Fruit fly (Drosophila melanogaster) whole organism, embryonic: Measurements from ENCODE around the gene Spec2.

Experiments
- Atf6 ChIP-seq: fragments of 200-800 bp; sonication (Bioruptor generic); IDR thresholded peaks from 2 replicates; pipeline ENCODE4 v1.3.6; 2022; ENCODE audit warnings: missing biosample characterization, missing genetic modification characterization
- CG10321 ChIP-seq: fragments of 200-800 bp; sonication (Bioruptor generic); IDR thresholded peaks from 2 replicates; pipeline ENCODE4 v1.3.6; 2022; ENCODE audit warnings: missing biosample characterization, missing genetic modification characterization
- CG11093 ChIP-seq: fragments of 200-800 bp; sonication (Bioruptor generic); IDR thresholded peaks from 3 replicates; pipeline ENCODE4 v1.3.6; 2022; ENCODE audit warnings: missing biosample characterization, missing genetic modification characterization
- CG12155 ChIP-seq: fragments of 200-800 bp; sonication (Bioruptor generic); optimal IDR thresholded peaks from 3 replicates; lab custom pipeline; 2016; ENCODE audit warnings: missing biosample characterization, missing genetic modification characterization
- CG13296 ChIP-seq: fragments of 200-800 bp; sonication (Bioruptor generic); optimal IDR thresholded peaks from 3 replicates; lab custom pipeline; 2018; ENCODE audit warnings: missing biosample characterization, mild to moderate bottlenecking, missing genetic modification characterization
- CG13424 ChIP-seq: fragments of 200-800 bp; sonication (Bioruptor generic); optimal IDR thresholded peaks from 2 replicates; lab custom pipeline; 2019; ENCODE audit warnings: missing biosample characterization, mild to moderate bottlenecking, missing genetic modification characterization, moderate library complexity
- CG14050 ChIP-seq: fragments of 200-800 bp; sonication (Bioruptor generic); IDR thresholded peaks from 3 replicates; pipeline ENCODE4 v1.3.6; 2022; ENCODE audit warnings: missing biosample characterization, missing genetic modification characterization
- CG18262 ChIP-seq: fragments of 200-800 bp; optimal IDR thresholded peaks from 3 replicates; lab custom pipeline; 2019; ENCODE audit warnings: missing biosample characterization, mild to moderate bottlenecking, missing genetic modification characterization, moderate library complexity
- CG2875 ChIP-seq: fragments of 200-800 bp; sonication (Bioruptor generic); optimal IDR thresholded peaks from 2 replicates; lab custom pipeline; 2017; ENCODE audit warnings: missing biosample characterization, mild to moderate bottlenecking, missing genetic modification characterization, missing genetic modification reagents
- CG31224 ChIP-seq: fragments of 200-800 bp; sonication (Bioruptor generic); IDR thresholded peaks from 2 replicates; pipeline ENCODE4 v1.3.6; 2022; ENCODE audit warnings: missing biosample characterization, missing genetic modification characterization
- CG34376 ChIP-seq: fragments of 200-800 bp; sonication (Bioruptor generic); optimal IDR thresholded peaks from 2 replicates; lab custom pipeline; 2018; ENCODE audit warnings: missing biosample characterization, mild to moderate bottlenecking, missing genetic modification characterization
- CG4282 ChIP-seq: fragments of 200-800 bp; sonication (Bioruptor generic); optimal IDR thresholded peaks from 2 replicates; lab custom pipeline; 2016; ENCODE audit warnings: missing biosample characterization, missing genetic modification characterization
- CG4617 ChIP-seq: fragments of 200-800 bp; sonication (Bioruptor generic); optimal IDR thresholded peaks from 3 replicates; lab custom pipeline; 2016; ENCODE audit warnings: missing biosample characterization, missing genetic modification characterization, borderline replicate concordance
- CG6765 ChIP-seq: fragments of 200-800 bp; sonication (Bioruptor generic); optimal IDR thresholded peaks from 3 replicates; lab custom pipeline; 2017; ENCODE audit warnings: missing biosample characterization, mild to moderate bottlenecking, missing genetic modification characterization
- CG6791 ChIP-seq: fragments of 200-800 bp; sonication (Bioruptor generic); IDR thresholded peaks from 3 replicates; pipeline ENCODE4 v1.3.6; 2022; ENCODE audit warnings: missing biosample characterization, missing genetic modification characterization; ENCODE audit not compliant: partially characterized antibody
- CG7357 ChIP-seq: fragments of 200-800 bp; sonication (Bioruptor generic); IDR thresholded peaks from 3 replicates; pipeline ENCODE4 v1.3.6; 2022; ENCODE audit warnings: missing biosample characterization, missing genetic modification characterization
- CG8388 ChIP-seq: fragments of 200-800 bp; sonication (Bioruptor generic); optimal IDR thresholded peaks from 2 replicates; lab custom pipeline; 2019; ENCODE audit warnings: missing biosample characterization, mild to moderate bottlenecking, missing genetic modification characterization, moderate library complexity
- CoRest ChIP-seq: fragments of 200-800 bp; sonication (Bioruptor generic); optimal IDR thresholded peaks from 3 replicates; lab custom pipeline; 2018; ENCODE audit warnings: missing biosample characterization, mild to moderate bottlenecking, missing genetic modification characterization, moderate library complexity
- Dip3 ChIP-seq: fragments of 200-800 bp; sonication (Bioruptor generic); optimal IDR thresholded peaks from 3 replicates; lab custom pipeline; 2016; ENCODE audit warnings: missing biosample characterization, missing genetic modification characterization
- Doc2 ChIP-seq: fragments of 200-800 bp; sonication (Bioruptor generic); IDR thresholded peaks from 2 replicates; pipeline ENCODE4 v1.3.6; 2022; ENCODE audit warnings: missing biosample characterization, missing genetic modification characterization
- Drgx ChIP-seq: fragments of 200-800 bp; sonication (Bioruptor generic); IDR thresholded peaks from 2 replicates; pipeline ENCODE4 v1.3.6; 2022; ENCODE audit warnings: missing biosample characterization, missing genetic modification characterization
- E2f2 ChIP-seq: fragments of 200-800 bp; sonication (Bioruptor generic); IDR thresholded peaks from 2 replicates; pipeline ENCODE4 v1.3.6; 2022; ENCODE audit warnings: missing biosample characterization, missing genetic modification characterization
- HmgZ ChIP-seq: fragments of 200-800 bp; sonication (Bioruptor generic); optimal IDR thresholded peaks from 2 replicates; lab custom pipeline; 2018; ENCODE audit warnings: missing biosample characterization, mild to moderate bottlenecking, missing genetic modification characterization
- Hr78 ChIP-seq, 2 experiments: fragments of 200-800 bp in 1 of 2; fragments of >200 bp in 1 of 2; sonication (Bioruptor generic) in 1 of 2; optimal IDR thresholded peaks; 2 replicates each; lab custom pipeline; 2017 to 2019; ENCODE audit warnings: missing biosample characterization in 2 of 2, missing genetic modification characterization in 2 of 2, mild to moderate bottlenecking in 1 of 2, moderate library complexity in 1 of 2
- Hsf ChIP-seq: fragments of 200-800 bp; sonication (Bioruptor generic); optimal IDR thresholded peaks from 3 replicates; lab custom pipeline; 2016; ENCODE audit warnings: missing biosample characterization, missing genetic modification characterization
- Myb ChIP-seq: fragments of 200-800 bp; sonication (Bioruptor generic); optimal IDR thresholded peaks from 2 replicates; lab custom pipeline; 2016; ENCODE audit warnings: missing biosample characterization, missing genetic modification characterization
- Nf-YC ChIP-seq: fragments of 200-800 bp; optimal IDR thresholded peaks from 3 replicates; lab custom pipeline; 2019; ENCODE audit warnings: missing biosample characterization, mild to moderate bottlenecking, missing genetic modification characterization, moderate library complexity
- Opbp ChIP-seq: fragments of 200-800 bp; sonication (Bioruptor generic); IDR thresholded peaks from 3 replicates; pipeline ENCODE4 v1.3.6; 2022; ENCODE audit warnings: missing biosample characterization, missing genetic modification characterization; ENCODE audit not compliant: partially characterized antibody
- Spps ChIP-seq: fragments of 200-800 bp; sonication (Bioruptor generic); optimal IDR thresholded peaks from 2 replicates; lab custom pipeline; 2018; ENCODE audit warnings: missing biosample characterization, mild to moderate bottlenecking, missing genetic modification characterization
- al ChIP-seq: fragments of 200-800 bp; sonication (Bioruptor generic); IDR thresholded peaks from 2 replicates; pipeline ENCODE4 v1.3.6; 2022; ENCODE audit warnings: missing biosample characterization, missing genetic modification characterization
- ara ChIP-seq: fragments of 200-800 bp; sonication (Bioruptor generic); IDR thresholded peaks from 2 replicates; pipeline ENCODE4 v1.3.6; 2022; ENCODE audit warnings: missing biosample characterization, missing genetic modification characterization
- az2 ChIP-seq: fragments of 200-800 bp; sonication (Bioruptor generic); optimal IDR thresholded peaks from 3 replicates; lab custom pipeline; 2016; ENCODE audit warnings: missing biosample characterization, missing genetic modification characterization
- bcd ChIP-seq: fragments of 200-800 bp; sonication (Bioruptor generic); optimal IDR thresholded peaks from 2 replicates; lab custom pipeline; 2017; ENCODE audit warnings: missing biosample characterization, mild to moderate bottlenecking, missing genetic modification characterization
- cas ChIP-seq: fragments of 200-800 bp; sonication (Bioruptor generic); IDR thresholded peaks from 2 replicates; pipeline ENCODE4 v1.3.6; 2022; ENCODE audit warnings: missing biosample characterization, missing genetic modification characterization
- caup ChIP-seq: fragments of 200-800 bp; sonication (Bioruptor generic); optimal IDR thresholded peaks from 3 replicates; lab custom pipeline; 2017; ENCODE audit warnings: missing biosample characterization, mild to moderate bottlenecking, missing genetic modification characterization, moderate library complexity; ENCODE audit not compliant: severe bottlenecking
- dimm ChIP-seq: fragments of 200-800 bp; sonication (Bioruptor generic); IDR thresholded peaks from 2 replicates; pipeline ENCODE4 v1.3.6; 2022; ENCODE audit warnings: missing biosample characterization, missing genetic modification characterization
- disco-r ChIP-seq: fragments of 200-800 bp; sonication (Bioruptor generic); optimal IDR thresholded peaks from 2 replicates; lab custom pipeline; 2016; ENCODE audit warnings: missing biosample characterization, missing genetic modification characterization
- dm ChIP-seq: fragments of 200-800 bp; sonication (Bioruptor generic); optimal IDR thresholded peaks from 3 replicates; lab custom pipeline; 2016; ENCODE audit warnings: missing biosample characterization, missing genetic modification characterization
- esg ChIP-seq: fragments of 200-800 bp; sonication (Bioruptor generic); conservative IDR thresholded peaks from 2 replicates; pipeline ENCODE4 v1.3.6; 2022; ENCODE audit warnings: missing biosample characterization, missing genetic modification characterization
- fd102C ChIP-seq: fragments of 200-800 bp; sonication (Bioruptor generic); optimal IDR thresholded peaks from 2 replicates; lab custom pipeline; 2018; ENCODE audit warnings: missing biosample characterization, mild to moderate bottlenecking, missing genetic modification characterization, moderate library complexity
- gcm ChIP-seq: fragments of 200-800 bp; sonication (Bioruptor generic); optimal IDR thresholded peaks from 2 replicates; lab custom pipeline; 2019; ENCODE audit warnings: missing biosample characterization, mild to moderate bottlenecking, missing genetic modification characterization, moderate library complexity
- jigr1 ChIP-seq: fragments of 200-800 bp; sonication (Bioruptor generic); IDR thresholded peaks from 3 replicates; pipeline ENCODE4 v1.3.6; 2022; ENCODE audit warnings: missing biosample characterization, missing genetic modification characterization
- kah ChIP-seq: fragments of 200-800 bp; sonication (Bioruptor generic); optimal IDR thresholded peaks from 2 replicates; lab custom pipeline; 2018; ENCODE audit warnings: missing biosample characterization, mild to moderate bottlenecking, missing genetic modification characterization
- nerfin-1 ChIP-seq: fragments of 200-800 bp; sonication (Bioruptor generic); optimal IDR thresholded peaks from 3 replicates; lab custom pipeline; 2019; ENCODE audit warnings: missing biosample characterization, mild to moderate bottlenecking, missing genetic modification characterization, moderate library complexity
- pros ChIP-seq: fragments of 200-800 bp; sonication (Bioruptor generic); optimal IDR thresholded peaks from 3 replicates; lab custom pipeline; 2019; ENCODE audit warnings: missing biosample characterization, mild to moderate bottlenecking, missing genetic modification characterization, moderate library complexity
- ro ChIP-seq: fragments of 200-800 bp; sonication (Bioruptor generic); IDR thresholded peaks from 2 replicates; pipeline ENCODE4 v1.3.6; 2022; ENCODE audit warnings: missing biosample characterization, missing genetic modification characterization
- row ChIP-seq: fragments of 200-800 bp; sonication (Bioruptor generic); IDR thresholded peaks from 3 replicates; pipeline ENCODE4 v1.3.6; 2022; ENCODE audit warnings: missing biosample characterization, missing genetic modification characterization
- sim ChIP-seq: fragments of 200-800 bp; sonication (Bioruptor generic); IDR thresholded peaks from 2 replicates; pipeline ENCODE4 v1.3.6; 2022; ENCODE audit warnings: missing biosample characterization, missing genetic modification characterization
- trh ChIP-seq: fragments of 200-800 bp; sonication (Bioruptor generic); optimal IDR thresholded peaks from 2 replicates; lab custom pipeline; 2016; ENCODE audit warnings: missing biosample characterization, missing genetic modification characterization
- wor ChIP-seq: fragments of 200-800 bp; sonication (Bioruptor generic); IDR thresholded peaks from 2 replicates; pipeline ENCODE4 v1.3.6; 2022; ENCODE audit warnings: missing biosample characterization, missing genetic modification characterization
- zfh1 ChIP-seq: fragments of 200-800 bp; sonication (Bioruptor generic); IDR thresholded peaks from 3 replicates; pipeline ENCODE4 v1.3.6; 2022; ENCODE audit warnings: missing biosample characterization, missing genetic modification characterization

Spec2 gene

dm6 chr3R:5606477-5606876 is 17.4 kb downstream of the Spec2 start, which contains the start of gene asl (continued):
- TF ChIP-seq Dip3 (GFP tag; lab: Kevin White, UChicago) (peak; percentile 73), CG14050 (GFP tag; lab: Robert Waterston, UW) (peak; percentile 37; the same call in 1 of the 3 replicates), al (GFP tag; lab: Robert Waterston, UW) (peak; percentile 31; the same call in 1 of the 2 replicates), CG13424 (tag; lab: Kevin White, UChicago) (peak; percentile 79), HmgZ (tag; lab: Kevin White, UChicago) (peak; percentile 76), wor (no peak), az2 (GFP tag; lab: Kevin White, UChicago) (peak; percentile 56), pros (GFP tag; lab: Kevin White, UChicago) (no peak), Drgx (GFP tag; lab: Robert Waterston, UW) (peak; percentile 34; the same call in 1 of the 2 replicates), Doc2 (GFP tag; lab: Robert Waterston, UW) (no peak), CG11093 (no peak), sim (GFP tag; lab: Robert Waterston, UW) (no peak), ro (no peak), Nf-YC (tag; lab: Kevin White, UChicago) (peak; percentile 68), jigr1 (no peak), row (GFP tag; lab: Robert Waterston, UW) (peak; percentile 87), disco-r (GFP tag; lab: Kevin White, UChicago) (peak; percentile 54), bcd (peak; percentile 62), dm (GFP tag; lab: Kevin White, UChicago) (peak; percentile 31), CG7357 (GFP tag; lab: Robert Waterston, UW) (peak; percentile 97), trh (no peak), zfh1 (peak; percentile 53; the same call in 1 of the 3 replicates), CG2875 (GFP tag; lab: Kevin White, UChicago) (peak; percentile 11), caup (GFP tag; lab: Kevin White, UChicago) (peak; percentile 54), ara (no peak), CG31224 (GFP tag; lab: Robert Waterston, UW) (peak; percentile 42; the same call in 1 of the 2 replicates), CG4617 (GFP tag; lab: Kevin White, UChicago) (peak; percentile 70), Myb (GFP tag; lab: Kevin White, UChicago) (peak; percentile 44), esg (GFP tag; lab: Robert Waterston, UW) (peak; percentile 40; the same call in 1 of the 2 replicates), kah (GFP tag; lab: Kevin White, UChicago) (no peak), CoRest (tag; lab: Kevin White, UChicago) (peak; percentile 81), CG6791 (GFP tag; lab: Robert Waterston, UW) (peak; percentile 57; the same call in 1 of the 3 replicates), CG4282 (no peak), Spps (peak; percentile 26), CG18262 (peak; percentile 61), fd102C (GFP tag; lab: Kevin White, UChicago) (peak; percentile 35), CG8388 (GFP tag; lab: Kevin White, UChicago) (peak; percentile 57), dimm (GFP tag; lab: Robert Waterston, UW) (no peak), CG10321 (GFP tag; lab: Robert Waterston, UW) (no peak), nerfin-1 (tag; lab: Kevin White, UChicago) (peak; percentile 67), Hr78 (GFP tag; optimal IDR thresholded peaks at IDR 0.05; lab: Kevin White, UChicago) (peak in 1 of 2 experiments; percentile 65), Hsf (GFP tag; lab: Kevin White, UChicago) (peak; percentile 64), CG34376 (peak; percentile 55), cas (GFP tag; lab: Robert Waterston, UW) (no peak), gcm (GFP tag; lab: Kevin White, UChicago) (no peak), CG13296 (peak; percentile 52), E2f2 (GFP tag; lab: Robert Waterston, UW) (peak; percentile 84), CG6765 (peak; percentile 5), Atf6 (GFP tag; lab: Robert Waterston, UW) (peak; percentile 56), Opbp (GFP tag; lab: Robert Waterston, UW) (no peak), CG12155 (GFP tag; lab: Kevin White, UChicago) (peak; percentile 63)
